Fruit fly (Drosophila melanogaster) whole organism, embryonic: ENCODE measurements around the gene CG11892.

Experiments
- Abd-B ChIP-seq: fragments of 200-800 bp; sonication (Bioruptor generic); optimal IDR thresholded peaks from 2 replicates; lab custom pipeline; 2018; ENCODE audit warnings: missing biosample characterization, mild to moderate bottlenecking, missing genetic modification characterization, moderate library complexity
- B-H1 ChIP-seq: fragments of 200-800 bp; sonication (Bioruptor generic); IDR thresholded peaks from 3 replicates; pipeline ENCODE4 v1.3.6; 2022; ENCODE audit warnings: missing biosample characterization, missing genetic modification characterization
- CG11247 ChIP-seq: fragments of 200-800 bp; sonication (Bioruptor generic); IDR thresholded peaks from 2 replicates; pipeline ENCODE4 v1.3.6; 2022; ENCODE audit warnings: missing biosample characterization, missing genetic modification characterization
- CG11456 ChIP-seq: fragments of 200-800 bp; sonication (Bioruptor generic); IDR thresholded peaks from 3 replicates; pipeline ENCODE4 v1.3.6; 2022; ENCODE audit warnings: missing biosample characterization, missing genetic modification characterization
- CG11695 ChIP-seq: fragments of 200-800 bp; sonication (Bioruptor generic); IDR thresholded peaks from 3 replicates; pipeline ENCODE4 v1.3.6; 2022; ENCODE audit warnings: missing biosample characterization, missing genetic modification characterization
- CG1233 ChIP-seq: fragments of 200-800 bp; sonication (Bioruptor generic); optimal IDR thresholded peaks from 4 replicates; lab custom pipeline; 2018; ENCODE audit warnings: missing biosample characterization, mild to moderate bottlenecking, missing genetic modification characterization
- CG13624 ChIP-seq: fragments of 200-800 bp; sonication (Bioruptor generic); optimal IDR thresholded peaks from 2 replicates; lab custom pipeline; 2016; ENCODE audit warnings: missing biosample characterization, missing genetic modification characterization
- CG14014 ChIP-seq: fragments of 200-800 bp; sonication (Bioruptor generic); IDR thresholded peaks from 2 replicates; pipeline ENCODE4 v1.3.6; 2022; ENCODE audit warnings: missing biosample characterization, missing genetic modification characterization
- CG14667 ChIP-seq: fragments of 200-800 bp; sonication (Bioruptor generic); IDR thresholded peaks from 2 replicates; pipeline ENCODE4 v1.3.6; 2022; ENCODE audit warnings: missing biosample characterization, missing genetic modification characterization
- CG16779 ChIP-seq: fragments of 200-800 bp; sonication (Bioruptor generic); IDR thresholded peaks from 2 replicates; pipeline ENCODE4 v1.3.6; 2022; ENCODE audit warnings: missing biosample characterization, missing genetic modification characterization
- CG16815 ChIP-seq: fragments of 200-800 bp; sonication (Bioruptor generic); optimal IDR thresholded peaks from 3 replicates; lab custom pipeline; 2017; ENCODE audit warnings: missing biosample characterization, mild to moderate bottlenecking, missing genetic modification characterization
- CG16863 ChIP-seq: fragments of 200-800 bp; sonication (Bioruptor generic); optimal IDR thresholded peaks from 3 replicates; lab custom pipeline; 2016; ENCODE audit warnings: missing biosample characterization, missing genetic modification characterization
- CG18599 ChIP-seq: fragments of 200-800 bp; sonication (Bioruptor generic); optimal IDR thresholded peaks from 3 replicates; lab custom pipeline; 2017; ENCODE audit warnings: missing biosample characterization, missing genetic modification characterization, mild to moderate bottlenecking, moderate library complexity, missing genetic modification reagents
- CG18619 ChIP-seq: fragments of 200-800 bp; sonication (Bioruptor generic); optimal IDR thresholded peaks from 3 replicates; lab custom pipeline; 2017; ENCODE audit warnings: missing biosample characterization, mild to moderate bottlenecking, missing genetic modification characterization
- CG2120 ChIP-seq: fragments of 200-800 bp; sonication (Bioruptor generic); optimal IDR thresholded peaks from 3 replicates; lab custom pipeline; 2016; ENCODE audit warnings: missing biosample characterization, missing genetic modification characterization
- CG2129 ChIP-seq: fragments of 200-800 bp; sonication (Bioruptor generic); IDR thresholded peaks from 2 replicates; pipeline ENCODE4 v1.3.6; 2022; ENCODE audit warnings: missing biosample characterization, missing genetic modification characterization; ENCODE audit not compliant: partially characterized antibody
- CG31224 ChIP-seq: fragments of 200-800 bp; sonication (Bioruptor generic); IDR thresholded peaks from 2 replicates; pipeline ENCODE4 v1.3.6; 2022; ENCODE audit warnings: missing biosample characterization, missing genetic modification characterization
- CG32767 ChIP-seq: fragments of 200-800 bp; sonication (Bioruptor generic); IDR thresholded peaks from 2 replicates; pipeline ENCODE4 v1.3.6; 2022; ENCODE audit warnings: missing biosample characterization, missing genetic modification characterization
- CG4282 ChIP-seq: fragments of 200-800 bp; sonication (Bioruptor generic); optimal IDR thresholded peaks from 2 replicates; lab custom pipeline; 2016; ENCODE audit warnings: missing biosample characterization, missing genetic modification characterization
- CG5245 ChIP-seq: fragments of 200-800 bp; sonication (Bioruptor generic); optimal IDR thresholded peaks from 3 replicates; lab custom pipeline; 2016; ENCODE audit warnings: missing biosample characterization, missing genetic modification characterization
- CG6254 ChIP-seq: fragments of 200-800 bp; sonication (Bioruptor generic); optimal IDR thresholded peaks from 3 replicates; lab custom pipeline; 2017; ENCODE audit warnings: mild to moderate bottlenecking, missing biosample characterization, missing genetic modification reagents, missing genetic modification characterization
- CG7786 ChIP-seq: fragments of 200-800 bp; sonication (Bioruptor generic); optimal IDR thresholded peaks from 2 replicates; lab custom pipeline; 2016; ENCODE audit warnings: missing biosample characterization, missing genetic modification characterization
- CG7928 ChIP-seq: fragments of 200-800 bp; sonication (Bioruptor generic); optimal IDR thresholded peaks from 2 replicates; lab custom pipeline; 2017; ENCODE audit warnings: missing biosample characterization, mild to moderate bottlenecking, missing genetic modification characterization
- Dfd ChIP-seq, 2 experiments: fragments of >200 bp; optimal IDR thresholded peaks; 2 replicates each; lab custom pipeline; 2017; ENCODE audit warnings: missing biosample characterization in 2 of 2, missing genetic modification characterization in 2 of 2
- ERR ChIP-seq: fragments of 200-800 bp; sonication (Bioruptor generic); optimal IDR thresholded peaks from 2 replicates; lab custom pipeline; 2016; ENCODE audit warnings: missing biosample characterization, missing genetic modification characterization
- H2.0 ChIP-seq: fragments of 200-800 bp; sonication (Bioruptor generic); IDR thresholded peaks from 2 replicates; pipeline ENCODE4 v1.3.6; 2022; ENCODE audit warnings: missing biosample characterization, missing genetic modification characterization
- Hmx ChIP-seq: fragments of 200-800 bp; sonication (Bioruptor generic); optimal IDR thresholded peaks from 2 replicates; lab custom pipeline; 2016; ENCODE audit warnings: missing biosample characterization, missing genetic modification characterization
- Lpt ChIP-seq: fragments of >200 bp; optimal IDR thresholded peaks from 2 replicates; lab custom pipeline; 2018; ENCODE audit warnings: missing biosample characterization, missing genetic modification characterization
- Max ChIP-seq: fragments of 200-800 bp; sonication (Bioruptor generic); optimal IDR thresholded peaks from 2 replicates; lab custom pipeline; 2016; ENCODE audit warnings: missing biosample characterization, mild to moderate bottlenecking, missing genetic modification characterization
- NC2α ChIP-seq: fragments of 200-800 bp; sonication (Bioruptor generic); optimal IDR thresholded peaks from 2 replicates; lab custom pipeline; 2016; ENCODE audit warnings: missing biosample characterization, missing genetic modification characterization
- Scr ChIP-seq: fragments of 200-800 bp; sonication (Bioruptor generic); IDR thresholded peaks from 2 replicates; pipeline ENCODE4 v1.3.6; 2022; ENCODE audit warnings: missing biosample characterization, missing genetic modification characterization; ENCODE audit not compliant: partially characterized antibody
- chinmo ChIP-seq: fragments of 200-800 bp; sonication (Bioruptor generic); IDR thresholded peaks from 4 replicates; pipeline ENCODE4 v1.3.6; 2022; ENCODE audit warnings: missing biosample characterization, missing genetic modification characterization; ENCODE audit not compliant: partially characterized antibody
- disco-r ChIP-seq: fragments of 200-800 bp; sonication (Bioruptor generic); optimal IDR thresholded peaks from 2 replicates; lab custom pipeline; 2016; ENCODE audit warnings: missing biosample characterization, missing genetic modification characterization
- dpn ChIP-seq, 2 experiments: fragments of 200-800 bp; sonication (Bioruptor generic); optimal IDR thresholded peaks; 3 replicates each; lab custom pipeline; 2016; ENCODE audit warnings: missing biosample characterization in 2 of 2, missing genetic modification characterization in 2 of 2
- fd3F ChIP-seq: fragments of 200-800 bp; sonication (Bioruptor generic); optimal IDR thresholded peaks from 2 replicates; lab custom pipeline; 2018; ENCODE audit warnings: missing biosample characterization, mild to moderate bottlenecking, missing genetic modification characterization, moderate library complexity
- fru ChIP-seq: fragments of >200 bp; optimal IDR thresholded peaks from 2 replicates; lab custom pipeline; 2017
- gcm ChIP-seq: fragments of 200-800 bp; sonication (Bioruptor generic); optimal IDR thresholded peaks from 2 replicates; lab custom pipeline; 2019; ENCODE audit warnings: missing biosample characterization, mild to moderate bottlenecking, missing genetic modification characterization, moderate library complexity
- gfzf ChIP-seq: fragments of 200-800 bp; sonication (Bioruptor generic); optimal IDR thresholded peaks from 2 replicates; lab custom pipeline; 2016; ENCODE audit warnings: missing biosample characterization, mild to moderate bottlenecking, missing genetic modification characterization, moderate library complexity
- jing ChIP-seq: fragments of 200-800 bp; sonication (Bioruptor generic); optimal IDR thresholded peaks from 2 replicates; lab custom pipeline; 2018; ENCODE audit warnings: missing biosample characterization, mild to moderate bottlenecking, missing genetic modification characterization
- ken ChIP-seq: fragments of 200-800 bp; sonication (Bioruptor generic); IDR thresholded peaks from 3 replicates; pipeline ENCODE4 v1.3.6; 2022; ENCODE audit warnings: missing biosample characterization, missing genetic modification characterization
- luna ChIP-seq: fragments of 200-800 bp; sonication (Bioruptor generic); optimal IDR thresholded peaks from 2 replicates; lab custom pipeline; 2016; ENCODE audit warnings: missing biosample characterization, missing genetic modification characterization
- oc ChIP-seq: fragments of 200-800 bp; sonication (Bioruptor generic); optimal IDR thresholded peaks from 2 replicates; lab custom pipeline; 2018; ENCODE audit warnings: missing biosample characterization, mild to moderate bottlenecking, missing genetic modification characterization, moderate library complexity
- sc ChIP-seq, 3 experiments: fragments of >200 bp in 2 of 3; fragments of 200-800 bp in 1 of 3; sonication (Bioruptor generic) in 1 of 3; optimal IDR thresholded peaks; 2 replicates in 2 of 3; 3 replicates in 1 of 3; lab custom pipeline; 2017; ENCODE audit warnings: mild to moderate bottlenecking in 1 of 3, missing biosample characterization in 1 of 3, missing genetic modification characterization in 1 of 3, missing genetic modification reagents in 1 of 3
- sens ChIP-seq: fragments of 200-800 bp; sonication (Bioruptor generic); peaks from one replicate; lab custom pipeline; 2016; ENCODE audit warnings: missing biosample characterization, missing genetic modification characterization
- seq ChIP-seq: fragments of 200-800 bp; sonication (Bioruptor generic); IDR thresholded peaks from 2 replicates; pipeline ENCODE4 v1.3.6; 2022; ENCODE audit warnings: missing biosample characterization, missing genetic modification characterization
- sim ChIP-seq: fragments of 200-800 bp; sonication (Bioruptor generic); IDR thresholded peaks from 2 replicates; pipeline ENCODE4 v1.3.6; 2022; ENCODE audit warnings: missing biosample characterization, missing genetic modification characterization
- sob ChIP-seq: fragments of 200-800 bp; sonication (Bioruptor generic); IDR thresholded peaks from 2 replicates; pipeline ENCODE4 v1.3.6; 2022; ENCODE audit warnings: missing biosample characterization, missing genetic modification characterization
- tin ChIP-seq: fragments of 200-800 bp; sonication (Bioruptor generic); optimal IDR thresholded peaks from 3 replicates; lab custom pipeline; 2016; ENCODE audit warnings: missing biosample characterization, missing genetic modification characterization
- ttk ChIP-seq: fragments of 200-800 bp; sonication (Bioruptor generic); IDR thresholded peaks from 2 replicates; pipeline ENCODE4 v2.1.2; 2022; ENCODE audit warnings: missing biosample characterization, missing genetic modification characterization
- vvl ChIP-seq: fragments of 200-800 bp; sonication (Bioruptor generic); IDR thresholded peaks from 2 replicates; pipeline ENCODE4 v1.3.6; 2022; ENCODE audit warnings: missing biosample characterization, missing genetic modification characterization
- yki ChIP-seq: fragments of >200 bp; optimal IDR thresholded peaks from 3 replicates; lab custom pipeline; 2018
- zf30C ChIP-seq: fragments of 200-800 bp; sonication (Bioruptor generic); optimal IDR thresholded peaks from 3 replicates; lab custom pipeline; 2018; ENCODE audit warnings: missing biosample characterization, mild to moderate bottlenecking, missing genetic modification characterization

The CG11892 gene

dm6 chr3R:25247379-25247869 lies 33.9 kb upstream of the CG11892 start, which contains the start of the genes RpS27 and Nup37 (continued):
- TF ChIP-seq CG31224 (GFP tag; lab: Robert Waterston, UW) = peak; percentile 93
- TF ChIP-seq zf30C (GFP tag; lab: Kevin White, UChicago) = peak; percentile 61
- peak; percentile 96 for TF ChIP-seq gfzf (GFP tag; lab: Kevin White, UChicago)
- peak; percentile 89 for TF ChIP-seq CG11695 (GFP tag; lab: Robert Waterston, UW)
- TF ChIP-seq CG7786 (GFP tag; lab: Kevin White, UChicago) = peak; percentile 98
- TF ChIP-seq CG14667 (GFP tag; lab: Robert Waterston, UW) = peak; percentile 93
- TF ChIP-seq fru (lab: Kevin White, UChicago) = no peak
- peak; percentile 99 for TF ChIP-seq CG18619 (GFP tag; lab: Kevin White, UChicago)
- TF ChIP-seq chinmo (GFP tag; lab: Robert Waterston, UW) = no peak
- TF ChIP-seq sens (GFP tag; lab: Kevin White, UChicago) = peak; percentile 99
- TF ChIP-seq CG2129 (GFP tag; lab: Robert Waterston, UW) = no peak
- TF ChIP-seq CG2120 (GFP tag; lab: Kevin White, UChicago) = peak; percentile 95
- peak; percentile 80 for TF ChIP-seq CG32767 (GFP tag; lab: Robert Waterston, UW)
- peak; percentile 95 for TF ChIP-seq CG14014
- TF ChIP-seq CG5245 = peak; percentile 98
- TF ChIP-seq sc (optimal IDR thresholded peaks at IDR 0.05; lab: Kevin White, UChicago) = no peak
- peak; percentile 97 for TF ChIP-seq sc (GFP tag; optimal IDR thresholded peaks at IDR 0.05; lab: Kevin White, UChicago)
- TF ChIP-seq CG1233 (GFP tag; lab: Kevin White, UChicago) = peak; percentile 99
- TF ChIP-seq dpn (GFP tag; optimal IDR thresholded peaks at IDR 0.05; lab: Kevin White, UChicago) = peak; percentile 95 to 99
- TF ChIP-seq luna = peak; percentile 98
- peak; percentile 97 for TF ChIP-seq CG4282
- TF ChIP-seq NC2α (GFP tag; lab: Kevin White, UChicago) = peak; percentile 98
- no peak for TF ChIP-seq Lpt (GFP tag; lab: Kevin White, UChicago)
- peak; percentile 98 for TF ChIP-seq CG16863 (GFP tag; lab: Kevin White, UChicago)
- peak; percentile 97 for TF ChIP-seq fd3F (GFP tag; lab: Kevin White, UChicago)
- TF ChIP-seq CG7928 (GFP tag; lab: Kevin White, UChicago) = peak; percentile 82
- peak; percentile 90 for TF ChIP-seq B-H1 (GFP tag; lab: Robert Waterston, UW)
- peak; percentile 97 for TF ChIP-seq CG16779 (GFP tag; lab: Robert Waterston, UW)
- TF ChIP-seq seq (GFP tag; lab: Robert Waterston, UW) = peak; percentile 89
- peak; percentile 98 for TF ChIP-seq Max (GFP tag; lab: Kevin White, UChicago)
- peak; percentile 98 for TF ChIP-seq vvl (GFP tag; lab: Robert Waterston, UW)
- peak; percentile 94 for TF ChIP-seq jing (GFP tag; lab: Kevin White, UChicago)
- peak; percentile 95 for TF ChIP-seq gcm (GFP tag; lab: Kevin White, UChicago)
- TF ChIP-seq ERR (GFP tag; lab: Kevin White, UChicago) = peak; percentile 90
- peak; percentile 95 for TF ChIP-seq CG16815 (GFP tag; lab: Kevin White, UChicago)
- peak; percentile 93 for TF ChIP-seq Abd-B
- peak; percentile 97 for TF ChIP-seq ttk (GFP tag; lab: Robert Waterston, UW)
- TF ChIP-seq sim = peak; percentile 89
- TF ChIP-seq CG6254 (GFP tag; lab: Kevin White, UChicago) = peak; percentile 89
- TF ChIP-seq CG11247 (GFP tag; lab: Robert Waterston, UW) = peak; percentile 99
- peak; percentile 99 for TF ChIP-seq CG11456
- peak; percentile 92 for TF ChIP-seq oc (tag; lab: Kevin White, UChicago)
- TF ChIP-seq disco-r = peak; percentile 98
- TF ChIP-seq sob (GFP tag; lab: Robert Waterston, UW) = peak; percentile 99
- TF ChIP-seq Hmx (GFP tag; lab: Kevin White, UChicago) = peak; percentile 86
- TF ChIP-seq CG13624 (GFP tag; lab: Kevin White, UChicago) = peak; percentile 99
- peak; percentile 98 for TF ChIP-seq tin (GFP tag; lab: Kevin White, UChicago)
- peak; percentile 99 for TF ChIP-seq ken (GFP tag; lab: Robert Waterston, UW)
- no peak for TF ChIP-seq Dfd (GFP tag; optimal IDR thresholded peaks at IDR 0.05; lab: Kevin White, UChicago)
- peak; percentile 41; the same call in 1 of the 2 replicates for TF ChIP-seq Scr
- TF ChIP-seq H2.0 (GFP tag; lab: Robert Waterston, UW) = peak; percentile 97
- no peak for TF ChIP-seq yki (lab: Kevin White, UChicago)
- peak; percentile 98 for TF ChIP-seq CG18599 (GFP tag; lab: Kevin White, UChicago)
